Worm (Caenorhabditis elegans): Measurements from ENCODE around the gene pipp-4P.

The pipp-4P gene

DNA sequence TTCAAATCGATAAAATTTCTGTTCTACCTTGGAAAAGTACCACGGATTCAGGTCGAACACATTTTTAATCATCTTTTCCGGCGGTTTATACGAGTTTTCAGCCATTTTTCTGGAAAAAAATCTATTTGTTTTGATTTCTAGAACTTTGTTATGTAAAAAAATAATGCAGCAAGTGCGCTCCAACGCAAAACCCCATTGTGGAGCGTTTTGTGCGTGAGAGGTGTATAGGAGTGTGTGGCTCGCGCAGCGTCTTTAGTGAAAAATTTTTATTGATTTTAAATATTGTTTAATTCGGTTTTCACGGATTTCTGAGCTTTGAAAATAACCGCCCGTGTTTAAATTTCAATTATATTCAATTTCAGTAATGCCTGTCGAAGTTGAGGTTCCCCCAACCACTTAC lies 33.2 kb upstream of the pipp-4P start, which contains the start of gene Y71H2AM.20 (continued):
- TF ChIP-seq hsf-1 (GFP tag; IDR thresholded peaks at IDR 0.05), result peak; percentile 76; the same call in 1 of the 2 replicates
- peak; percentile 83 for TF ChIP-seq ztf-18 (tag; optimal IDR thresholded peaks at IDR 0.05)
- TF ChIP-seq nhr-120 (GFP tag; IDR thresholded peaks at IDR 0.05), result no peak
- TF ChIP-seq F55B11.4 (tag; optimal IDR thresholded peaks at IDR 0.05; ENCODE audit: borderline replicate concordance, insufficient read depth), result no peak
- no peak for TF ChIP-seq tbx-9 (tag; optimal IDR thresholded peaks at IDR 0.05; ENCODE audit: borderline replicate concordance)
- TF ChIP-seq fkh-3 (tag; optimal IDR thresholded peaks at IDR 0.05), result no peak
- no peak for TF ChIP-seq T26A5.8 (tag; optimal IDR thresholded peaks at IDR 0.05)
- TF ChIP-seq mxl-1 (tag; optimal IDR thresholded peaks at IDR 0.05), result no peak
- TF ChIP-seq madf-10 (tag; optimal IDR thresholded peaks at IDR 0.05), result peak; percentile 87
- TF ChIP-seq C06A6.2 (GFP tag; conservative IDR thresholded peaks at IDR 0.05), result 0 out of 2 replicates have a peak, but pooled peaks have one; percentile 24
- peak; percentile 54; the same call in 1 of the 2 replicates for TF ChIP-seq cebp-1 (GFP tag; IDR thresholded peaks at IDR 0.05)
- TF ChIP-seq cebp-1 (tag; optimal IDR thresholded peaks at IDR 0.05), result peak; percentile 90
- no peak for TF ChIP-seq ccch-3 (GFP tag; optimal IDR thresholded peaks at IDR 0.05)
- no peak for TF ChIP-seq hmg-20 (GFP tag; IDR thresholded peaks at IDR 0.05)
- peak; percentile 85 for TF ChIP-seq F49E8.2 (tag; optimal IDR thresholded peaks at IDR 0.05; ENCODE audit: insufficient read depth)
- no peak for TF ChIP-seq hlh-26 (GFP tag; conservative IDR thresholded peaks at IDR 0.05)
- TF ChIP-seq F52B5.7 (tag; optimal IDR thresholded peaks at IDR 0.05), result no peak
- TF ChIP-seq ekl-4 (GFP tag; IDR thresholded peaks at IDR 0.05), result peak; percentile 95
- TF ChIP-seq athp-1 (tag; optimal IDR thresholded peaks at IDR 0.05), result peak; percentile 98
- no peak for TF ChIP-seq egl-18 (GFP tag; IDR thresholded peaks at IDR 0.05)
- peak; percentile 91 for TF ChIP-seq K12H6.12 (tag; optimal IDR thresholded peaks at IDR 0.05)
- no peak for TF ChIP-seq ceh-79 (tag; optimal IDR thresholded peaks at IDR 0.05)
- TF ChIP-seq bed-2 (GFP tag; IDR thresholded peaks at IDR 0.05), result no peak
- peak; percentile 79 for TF ChIP-seq C17E4.6 (GFP tag; IDR thresholded peaks at IDR 0.05)
- no peak for TF ChIP-seq ceh-40 (GFP tag; IDR thresholded peaks at IDR 0.05)
- peak; percentile 10 for TF ChIP-seq rpc-1 (optimal IDR thresholded peaks at IDR 0.05)
- TF ChIP-seq rpc-1 (tag; optimal IDR thresholded peaks at IDR 0.05), result no peak
- TF ChIP-seq unc-62 (GFP tag; optimal IDR thresholded peaks at IDR 0.05), result peak; percentile 62
- 0 out of 2 replicates have a peak, but pooled peaks have one; percentile 16 for TF ChIP-seq attf-6 (GFP tag; IDR thresholded peaks at IDR 0.05)
- peak; percentile 54 for TF ChIP-seq die-1 (tag; optimal IDR thresholded peaks at IDR 0.05)
- TF ChIP-seq mes-4 (tag; optimal IDR thresholded peaks at IDR 0.05), result no peak
- TF ChIP-seq rcor-1 (GFP tag; IDR thresholded peaks at IDR 0.05), result peak; percentile 84
- TF ChIP-seq madf-8 (GFP tag; conservative IDR thresholded peaks at IDR 0.05), result peak; percentile 79
- TF ChIP-seq unc-130 (GFP tag; optimal IDR thresholded peaks at IDR 0.05), result peak; percentile 35
- peak; percentile 10 for TF ChIP-seq ztf-3 (GFP tag; optimal IDR thresholded peaks at IDR 0.05)
- TF ChIP-seq ztf-28 (GFP tag; IDR thresholded peaks at IDR 0.05), result peak; percentile 82; the same call in 1 of the 2 replicates
- no peak for TF ChIP-seq Y56A3A.18 (GFP tag; IDR thresholded peaks at IDR 0.05)
- peak; percentile 39 for TF ChIP-seq F22D6.2 (tag; optimal IDR thresholded peaks at IDR 0.05)
- no peak for TF ChIP-seq F57A8.1 (GFP tag; optimal IDR thresholded peaks at IDR 0.05)
- peak; percentile 98 for TF ChIP-seq dox-1 (GFP tag; IDR thresholded peaks at IDR 0.05)
- no peak for TF ChIP-seq lag-1 (GFP tag; IDR thresholded peaks at IDR 0.05)
- TF ChIP-seq B0035.1 (tag; optimal IDR thresholded peaks at IDR 0.05), result no peak
- no peak for TF ChIP-seq nhr-179 (tag; optimal IDR thresholded peaks at IDR 0.05)
- TF ChIP-seq pbrm-1 (GFP tag; IDR thresholded peaks at IDR 0.05), result peak; percentile 91
- TF ChIP-seq let-526 (GFP tag; IDR thresholded peaks at IDR 0.05), result peak; percentile 74; the same call in 1 of the 2 replicates
- peak; percentile 96 for TF ChIP-seq madf-3 (GFP tag; IDR thresholded peaks at IDR 0.05)
- TF ChIP-seq Y67H2A.10 (GFP tag; conservative IDR thresholded peaks at IDR 0.05), result peak; percentile 89
- TF ChIP-seq ceh-100 (GFP tag; IDR thresholded peaks at IDR 0.05), result peak; percentile 70
- no peak for TF ChIP-seq ceh-58 (GFP tag; IDR thresholded peaks at IDR 0.05)
- TF ChIP-seq sea-2 (GFP tag; IDR thresholded peaks at IDR 0.05), result no peak
- no peak for TF ChIP-seq hlh-12 (tag; optimal IDR thresholded peaks at IDR 0.05)

All from whole organism, young adult.